Fruit fly (Drosophila melanogaster): ENCODE data around the gene CG8960.

Gene CG8960

dm6 chr3L:2164031-2164537 is 32.7 kb upstream of the CG8960 start (continued):
- peak; percentile 92 for TF ChIP-seq Sox102F (GFP tag; optimal IDR thresholded peaks at IDR 0.05)
- TF ChIP-seq Sox14 (GFP tag; optimal IDR thresholded peaks at IDR 0.05), result peak; percentile 86
- TF ChIP-seq dsx (GFP tag; optimal IDR thresholded peaks at IDR 0.05; ENCODE audit: poor library complexity, severe bottlenecking), result peak; percentile 84
- peak; percentile 94 for TF ChIP-seq esn (GFP tag; optimal IDR thresholded peaks at IDR 0.05)
- TF ChIP-seq Gug (GFP tag; IDR thresholded peaks at IDR 0.05), result peak; percentile 43; the same call in 1 of the 2 replicates
- peak; percentile 86 for TF ChIP-seq CG8319 (GFP tag; optimal IDR thresholded peaks at IDR 0.05)
- TF ChIP-seq salr (GFP tag; optimal IDR thresholded peaks at IDR 0.05), result peak; percentile 57 to 76
- TF ChIP-seq CG6163 (GFP tag; IDR thresholded peaks at IDR 0.05), result peak; percentile 94

DNA sequence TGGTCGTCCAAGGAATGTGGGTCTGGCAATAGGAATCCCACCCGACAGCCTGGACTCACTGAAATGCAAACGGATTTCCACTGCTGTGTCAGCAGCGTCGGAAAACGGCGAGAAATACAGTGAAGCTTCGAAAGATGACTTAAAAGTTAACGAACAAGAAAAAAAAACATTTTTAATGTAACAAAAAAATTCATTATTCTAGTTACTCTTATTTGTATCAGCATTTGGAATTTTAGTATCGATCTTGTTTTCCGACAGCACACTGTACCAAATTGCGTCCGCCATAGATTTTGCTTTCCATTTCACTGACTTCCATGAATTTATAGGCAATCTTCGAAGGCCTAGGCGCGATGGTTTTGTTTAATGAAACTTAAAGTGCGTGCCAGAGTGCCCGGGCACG is 32.0 kb upstream of the CG8960 start:
- TF ChIP-seq Hr4 (GFP tag; optimal IDR thresholded peaks at IDR 0.05) (peak; percentile 60), CG31627 (GFP tag; optimal IDR thresholded peaks at IDR 0.05) (peak; percentile 3), svp (GFP tag) (peak; percentile 25), CG11294 (GFP tag; IDR thresholded peaks at IDR 0.05) (no peak), eg (GFP tag; IDR thresholded peaks at IDR 0.05) (peak; percentile 51; the same call in 1 of the 3 replicates), CG10669 (GFP tag; optimal IDR thresholded peaks at IDR 0.05) (peak; percentile 12), CG8119 (GFP tag; IDR thresholded peaks at IDR 0.05) (peak; percentile 37; the same call in 1 of the 3 replicates), pdm3 (GFP tag; optimal IDR thresholded peaks at IDR 0.05) (no peak), CG3032 (tag; optimal IDR thresholded peaks at IDR 0.05) (no peak), vri (GFP tag; optimal IDR thresholded peaks at IDR 0.05) (no peak), CG15336 (GFP tag; IDR thresholded peaks at IDR 0.05) (peak; percentile 57), Eip78C (GFP tag) (no peak)

- TF ChIP-seq Blimp-1 (GFP tag; optimal IDR thresholded peaks at IDR 0.05) (no peak), CG15336 (GFP tag; IDR thresholded peaks at IDR 0.05) (no peak), dsx (GFP tag; optimal IDR thresholded peaks at IDR 0.05; ENCODE audit: poor library complexity, severe bottlenecking) (no peak), CG10669 (GFP tag; optimal IDR thresholded peaks at IDR 0.05) (no peak), acj6 (GFP tag; optimal IDR thresholded peaks at IDR 0.05) (no peak), svp (GFP tag) (no peak), CG6854 (GFP tag; optimal IDR thresholded peaks at IDR 0.05) (no peak)
Observed at dm6 chr3L:2166776-2167175, 30.0 kb upstream of the CG8960 start.

DNA sequence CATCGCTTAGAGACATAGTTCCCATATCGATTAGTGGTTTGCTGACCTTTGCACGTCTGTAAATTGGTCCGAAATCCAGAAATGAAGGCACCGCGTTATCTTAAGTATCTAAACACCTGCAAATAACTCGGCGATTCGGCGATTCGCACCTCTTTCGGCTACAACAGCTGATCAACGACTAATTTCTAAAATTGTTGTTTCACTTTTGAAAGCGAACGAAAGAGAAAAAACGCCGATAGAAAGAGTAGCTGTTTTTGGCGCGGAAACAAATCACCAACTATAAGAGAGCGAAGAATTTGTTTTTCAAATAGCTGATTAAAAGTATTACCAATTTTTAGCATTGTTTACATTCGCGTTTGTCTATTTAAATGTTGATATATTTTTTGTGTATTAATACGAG is 27.9 kb upstream of the CG8960 start, which contains the start of gene CG15879:
CG15879 (minus strand) TSS at position 155 of the 400 bp plus-strand sequence.
- TF ChIP-seq Eip75B (GFP tag; optimal IDR thresholded peaks at IDR 0.05), result no peak
- no peak for TF ChIP-seq OdsH (GFP tag; optimal IDR thresholded peaks at IDR 0.05)
- no peak for TF ChIP-seq fd85E (GFP tag; optimal IDR thresholded peaks at IDR 0.05)
- no peak for TF ChIP-seq CG8632 (GFP tag; optimal IDR thresholded peaks at IDR 0.05)
- no peak for TF ChIP-seq vri (GFP tag; optimal IDR thresholded peaks at IDR 0.05)
- TF ChIP-seq CG3032 (tag; optimal IDR thresholded peaks at IDR 0.05), result no peak
- TF ChIP-seq esn (GFP tag; optimal IDR thresholded peaks at IDR 0.05), result no peak
- no peak for TF ChIP-seq CG6808 (GFP tag; optimal IDR thresholded peaks at IDR 0.05)
- TF ChIP-seq Sox14 (GFP tag; optimal IDR thresholded peaks at IDR 0.05), result no peak
- TF ChIP-seq Eip93F (GFP tag; optimal IDR thresholded peaks at IDR 0.05), result no peak
- no peak for TF ChIP-seq CG31627 (GFP tag; optimal IDR thresholded peaks at IDR 0.05)
- no peak for TF ChIP-seq Eip78C (GFP tag)
- TF ChIP-seq CG34406 (GFP tag; optimal IDR thresholded peaks at IDR 0.05), result no peak
- no peak for TF ChIP-seq CG4318 (GFP tag; optimal IDR thresholded peaks at IDR 0.05)
- TF ChIP-seq eg (GFP tag; IDR thresholded peaks at IDR 0.05), result no peak

dm6 chr3L:2170885-2171526 is 25.8 kb upstream of the CG8960 start, which contains the start of gene CG5704:
Gene CG5704 (minus strand): TSS chr3L:2170971.
- TF ChIP-seq fkh (GFP tag; optimal IDR thresholded peaks at IDR 0.05) (peak; percentile 37), lz (GFP tag; optimal IDR thresholded peaks at IDR 0.05) (no peak), dsx (GFP tag; optimal IDR thresholded peaks at IDR 0.05; ENCODE audit: poor library complexity, severe bottlenecking) (peak; percentile 91)

Measured in whole organism, prepupa.